Worm (Caenorhabditis elegans) whole organism, L4 larva: ENCODE measurements around the gene pafo-1.
"Not testable (repeated sequence)": the region's sequence is repeated elsewhere in the genome, so short reads cannot be mapped to it uniquely, and the experiment has no call there.

Experiments
- F10B5.3 ChIP-seq: sonication (generic microtip); optimal IDR thresholded peaks from 2 replicates; lab custom pipeline; 2016; ENCODE audit warnings: mild to moderate bottlenecking, missing genetic modification characterization, missing compliant biosample characterization
- F37D6.2 ChIP-seq: sonication (generic microtip); optimal IDR thresholded peaks from 2 replicates; lab custom pipeline; 2016; ENCODE audit warnings: mild to moderate bottlenecking, missing genetic modification characterization, missing compliant biosample characterization
- F44E2.7 ChIP-seq: fragments of 200-800 bp; sonication (Bioruptor generic); IDR thresholded peaks from 2 replicates; pipeline ENCODE4 v2.1.2; 2022; ENCODE audit warnings: missing genetic modification characterization, missing compliant biosample characterization
- T20F7.1 ChIP-seq: fragments of 200-800 bp; sonication (Bioruptor generic); optimal IDR thresholded peaks from 2 replicates; lab custom pipeline; 2018; ENCODE audit warnings: mild to moderate bottlenecking, missing genetic modification characterization, missing compliant biosample characterization
- Y5F2A.4 ChIP-seq: fragments of 200-800 bp; sonication (Bioruptor generic); optimal IDR thresholded peaks from 2 replicates; lab custom pipeline; 2018; ENCODE audit warnings: mild to moderate bottlenecking, missing genetic modification characterization, missing compliant biosample characterization
- ama-1 ChIP-seq: fragments of 150-350 bp; optimal IDR thresholded peaks from 2 replicates; lab custom pipeline; 2014; ENCODE audit warnings: inconsistent platforms, mixed read lengths
- ceh-28 ChIP-seq: fragments of 150-350 bp; optimal IDR thresholded peaks from 2 replicates; lab custom pipeline; 2014; ENCODE audit warnings: missing biosample characterization, missing genetic modification reagents, missing genetic modification characterization
- ceh-32 ChIP-seq: sonication (generic microtip); optimal IDR thresholded peaks from 2 replicates; lab custom pipeline; 2016; ENCODE audit warnings: mild to moderate bottlenecking, missing genetic modification characterization, missing compliant biosample characterization; ENCODE audit not compliant: poor library complexity
- ceh-44 ChIP-seq: fragments of 200-800 bp; sonication (Bioruptor generic); IDR thresholded peaks from 2 replicates; pipeline ENCODE4 v1.3.6; 2022; ENCODE audit warnings: missing genetic modification reagents, missing genetic modification characterization, missing compliant biosample characterization
- ceh-62 ChIP-seq: sonication (generic microtip); optimal IDR thresholded peaks from 2 replicates; lab custom pipeline; 2017; ENCODE audit warnings: missing biosample characterization, missing genetic modification characterization
- daf-8 ChIP-seq: fragments of 200-800 bp; sonication (Bioruptor generic); IDR thresholded peaks from 2 replicates; pipeline ENCODE4 v1.3.6; 2022; ENCODE audit warnings: missing genetic modification characterization, missing compliant biosample characterization
- dmd-9 ChIP-seq: fragments of 200-800 bp; sonication (Bioruptor generic); IDR thresholded peaks from 2 replicates; pipeline ENCODE4 v1.3.6; 2022; ENCODE audit warnings: missing genetic modification reagents, missing genetic modification characterization, missing compliant biosample characterization
- duxl-1 ChIP-seq: sonication (generic microtip); optimal IDR thresholded peaks from 2 replicates; lab custom pipeline; 2016; ENCODE audit warnings: mild to moderate bottlenecking, missing genetic modification characterization, moderate library complexity, missing compliant biosample characterization; ENCODE audit not compliant: poor library complexity
- egl-27 ChIP-seq: sonication (generic microtip); optimal IDR thresholded peaks from 3 replicates; lab custom pipeline; 2017; ENCODE audit warnings: missing biosample characterization, missing genetic modification reagents, missing genetic modification characterization
- hif-1 ChIP-seq, 2 experiments: sonication (generic microtip); optimal IDR thresholded peaks; 2 replicates each; lab custom pipeline; 2016 to 2017; ENCODE audit warnings: missing compliant biosample characterization in 2 of 2, missing genetic modification characterization in 2 of 2, missing genetic modification reagents in 2 of 2, missing genotype in 2 of 2, mild to moderate bottlenecking in 1 of 2
- hmg-1.1 ChIP-seq: fragments of 200-800 bp; sonication (Bioruptor generic); IDR thresholded peaks from 2 replicates; pipeline ENCODE4 v1.3.6; 2022; ENCODE audit warnings: missing genetic modification reagents, missing genetic modification characterization, missing compliant biosample characterization
- lin-39 ChIP-seq: fragments of 150-350 bp; optimal IDR thresholded peaks from 2 replicates; lab custom pipeline; 2014; ENCODE audit warnings: missing biosample characterization, missing genetic modification reagents, missing genetic modification characterization
- lsy-2 ChIP-seq, 2 experiments: fragments of 150-350 bp in 1 of 2; sonication (generic microtip) in 1 of 2; optimal IDR thresholded peaks; 2 replicates each; lab custom pipeline; 2014 to 2017; ENCODE audit warnings: missing biosample characterization in 2 of 2, missing genetic modification characterization in 2 of 2
- mdt-29 ChIP-seq: fragments of 200-800 bp; sonication (Bioruptor generic); IDR thresholded peaks from 2 replicates; pipeline ENCODE4 v1.3.6; 2022; ENCODE audit warnings: missing genetic modification reagents, missing genetic modification characterization, missing compliant biosample characterization
- nhr-10 ChIP-seq: fragments of 150-350 bp; optimal IDR thresholded peaks from 2 replicates; lab custom pipeline; 2014; ENCODE audit warnings: missing biosample characterization, missing genetic modification characterization
- nhr-102 ChIP-seq: sonication (generic microtip); optimal IDR thresholded peaks from 2 replicates; lab custom pipeline; 2016; ENCODE audit warnings: mild to moderate bottlenecking, missing genetic modification characterization, moderate library complexity, missing compliant biosample characterization
- nhr-237 ChIP-seq: sonication (generic microtip); optimal IDR thresholded peaks from 2 replicates; lab custom pipeline; 2017; ENCODE audit warnings: missing biosample characterization, missing genetic modification characterization
- nhr-76 ChIP-seq: fragments of 150-350 bp; optimal IDR thresholded peaks from 2 replicates; lab custom pipeline; 2014; ENCODE audit warnings: missing biosample characterization, missing genetic modification characterization
- nhr-77 ChIP-seq: fragments of 150-350 bp; optimal IDR thresholded peaks from 2 replicates; lab custom pipeline; 2014; ENCODE audit warnings: missing biosample characterization, missing genetic modification characterization
- pqm-1 ChIP-seq: sonication (generic microtip); optimal IDR thresholded peaks from 2 replicates; lab custom pipeline; 2017; ENCODE audit warnings: missing biosample characterization, missing genetic modification characterization
- sdz-12 ChIP-seq: fragments of 200-800 bp; sonication (Bioruptor generic); optimal IDR thresholded peaks from 2 replicates; lab custom pipeline; 2018; ENCODE audit warnings: mild to moderate bottlenecking, missing genetic modification characterization, missing compliant biosample characterization
- set-16 ChIP-seq: fragments of 200-800 bp; sonication (Bioruptor generic); IDR thresholded peaks from 2 replicates; pipeline ENCODE4 v1.3.6; 2022; ENCODE audit warnings: missing genetic modification reagents, missing genetic modification characterization, missing compliant biosample characterization
- spr-3 ChIP-seq: fragments of 200-800 bp; sonication (Bioruptor generic); optimal IDR thresholded peaks from 2 replicates; lab custom pipeline; 2018; ENCODE audit warnings: mild to moderate bottlenecking, missing genetic modification characterization, missing compliant biosample characterization
- unc-130 ChIP-seq: sonication (generic microtip); optimal IDR thresholded peaks from 2 replicates; lab custom pipeline; 2016; ENCODE audit warnings: missing genetic modification reagents, missing genetic modification characterization, missing compliant biosample characterization
- unc-62 ChIP-seq, 3 experiments: fragments of 150-350 bp in 1 of 3; sonication (generic microtip); optimal IDR thresholded peaks in 2 of 3; peaks in 1 of 3; 1 replicate in 1 of 3; 2 replicates in 2 of 3; lab custom pipeline; 2014 to 2017; ENCODE audit warnings: missing biosample characterization in 3 of 3, missing genetic modification characterization in 3 of 3, missing genetic modification reagents in 3 of 3, missing genotype in 1 of 3

pafo-1 gene

ce11 chrV:11483580-11484092 is 37.9 kb upstream of the pafo-1 start, which contains the start of gene col-157:
col-157 (plus strand) TSS chrV:11484042.
- TF ChIP-seq daf-8; nhr-102 (tag; lab: Kevin White, UChicago); lin-39 (tag; lab: Kevin White, UChicago): not testable (repeated sequence)
- TF ChIP-seq, all 104 proteins: peak for 0; not testable (repeated sequence) for 104

- peak; percentile 87 for TF ChIP-seq set-16
- no peak for TF ChIP-seq egl-27
- TF ChIP-seq, all 104 proteins: peak for 1
These were observed 37.1 kb upstream of the pafo-1 start for ce11 chrV:11484404-11484803.

DNA sequence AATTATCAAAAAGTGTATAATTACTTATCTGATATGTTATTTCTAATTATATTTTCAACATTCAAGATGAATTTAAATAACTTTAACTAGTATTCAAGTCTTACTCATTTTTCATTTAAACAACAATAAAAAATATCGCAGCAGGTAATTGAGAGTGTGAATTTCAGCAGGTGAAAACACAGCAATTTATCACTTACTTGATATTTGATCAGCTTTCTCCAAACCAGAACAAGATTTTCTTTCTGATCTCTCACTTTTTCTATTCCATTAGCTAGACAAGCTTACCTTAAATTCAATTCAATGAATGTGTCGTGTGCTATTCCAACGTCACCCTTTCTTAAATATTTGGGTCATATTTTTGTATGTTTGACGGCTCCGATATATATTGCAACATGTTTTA is 35.9 kb upstream of the pafo-1 start, which contains the start of gene srh-1:
srh-1 (plus strand) TSS at position 301 of the 400 bp plus-strand sequence.
- TF ChIP-seq T20F7.1 (GFP tag; lab: Kevin White, UChicago) (no peak), sdz-12 (no peak), Y5F2A.4 (GFP tag; lab: Kevin White, UChicago) (no peak), nhr-237 (no peak), nhr-10 (tag; lab: Kevin White, UChicago) (no peak), ceh-28 (tag; lab: Kevin White, UChicago) (no peak), mdt-29 (GFP tag; lab: Robert Waterston, UW) (no peak), pqm-1 (tag; lab: Kevin White, UChicago) (no peak)
- TF ChIP-seq, all 104 proteins: peak for 0

DNA sequence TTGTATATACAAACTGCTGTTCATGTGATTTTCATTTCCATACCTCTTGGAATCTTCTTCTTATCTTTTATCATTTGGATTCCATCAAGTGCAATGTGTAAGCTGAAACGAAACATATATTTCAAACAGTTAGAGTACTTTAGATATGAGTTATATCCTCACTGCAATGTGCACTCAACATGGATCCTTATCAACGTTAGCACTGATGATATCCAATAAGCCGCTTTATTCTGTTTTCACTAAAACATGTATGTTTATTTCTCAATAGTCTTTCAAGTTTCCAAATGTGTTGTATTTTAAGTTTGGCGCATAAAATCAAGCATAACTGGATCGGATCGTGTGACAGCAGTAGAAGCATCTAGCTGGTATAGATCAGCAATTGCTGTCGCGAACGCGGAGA is 34.8 kb upstream of the pafo-1 start, which contains the start of gene T11F9.10:
T11F9.10 (plus strand) TSS at position 301 of the 400 bp plus-strand sequence.
- no peak for TF ChIP-seq dmd-9 (GFP tag; lab: Robert Waterston, UW)
- TF ChIP-seq, all 104 proteins: peak for 0

DNA sequence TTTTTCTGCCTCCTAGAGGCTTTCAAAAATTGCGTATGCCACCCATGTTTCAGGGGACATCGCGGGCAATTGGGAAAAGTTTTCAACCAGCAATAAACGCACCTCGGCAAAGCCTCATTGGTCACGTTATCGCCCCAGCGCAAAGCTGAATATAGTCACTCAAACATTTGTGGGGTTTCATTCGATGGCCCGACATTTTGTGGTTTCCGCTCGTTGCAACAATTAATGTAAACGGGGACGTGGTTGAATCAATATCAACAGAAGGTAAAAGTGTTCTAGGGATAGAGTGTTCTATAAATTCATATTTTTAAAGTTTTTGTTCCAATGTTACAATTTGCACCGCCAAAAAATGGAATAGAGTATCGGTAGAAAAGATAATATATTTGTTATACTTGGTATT is 33.2 kb upstream of the pafo-1 start:
- no peak for TF ChIP-seq nhr-77
- TF ChIP-seq, all 104 proteins: peak for 0

ce11 chrV:11490382-11490781 is 31.1 kb upstream of the pafo-1 start, which contains the start of gene dhs-19:
dhs-19 (minus strand) TSS chrV:11490482.
- TF ChIP-seq unc-62 (GFP tag; optimal IDR thresholded peaks at IDR 0.05 in 1 of 2; lab: Kevin White, UChicago) (peak in 1 of 2 experiments; percentile 81), unc-62 (tag; optimal IDR thresholded peaks at IDR 0.05; lab: Kevin White, UChicago) (no peak), unc-130 (no peak)

- no peak for TF ChIP-seq F10B5.3 (tag; lab: Kevin White, UChicago)
- TF ChIP-seq mdt-29 (GFP tag; lab: Robert Waterston, UW): no peak
- no peak for TF ChIP-seq nhr-237
- TF ChIP-seq ceh-32 (tag; lab: Kevin White, UChicago): no peak
- no peak for TF ChIP-seq ceh-44
- no peak for TF ChIP-seq lsy-2 (tag; optimal IDR thresholded peaks at IDR 0.05; lab: Kevin White, UChicago)
- no peak for TF ChIP-seq nhr-76 (tag; lab: Kevin White, UChicago)
- TF ChIP-seq F37D6.2 (tag; lab: Kevin White, UChicago): no peak
These were observed 29.0 kb upstream of the pafo-1 start, which contains the start of gene T11F9.21 for ce11 chrV:11492456-11492855. T11F9.21 (plus strand) TSS chrV:11492756.

- no peak for TF ChIP-seq spr-3
- no peak for TF ChIP-seq ama-1 (lab: Kevin White, UChicago)
- no peak for TF ChIP-seq F44E2.7 (GFP tag; lab: Robert Waterston, UW)
- TF ChIP-seq hmg-1.1 (GFP tag; lab: Robert Waterston, UW): no peak
- TF ChIP-seq duxl-1 (tag; lab: Kevin White, UChicago): no peak
- TF ChIP-seq ceh-62: no peak
- TF ChIP-seq hif-1 (tag; optimal IDR thresholded peaks at IDR 0.05; lab: Kevin White, UChicago): no peak
- no peak for TF ChIP-seq nhr-237
- no peak for TF ChIP-seq pqm-1 (tag; lab: Kevin White, UChicago)
These were observed 25.2 kb upstream of the pafo-1 start, which contains the start of gene htrl-1 for ce11 chrV:11496283-11496682. htrl-1 (minus strand) TSS chrV:11496383.
